Worm (Caenorhabditis elegans): ENCODE results near the gene lap-2.

DNA sequence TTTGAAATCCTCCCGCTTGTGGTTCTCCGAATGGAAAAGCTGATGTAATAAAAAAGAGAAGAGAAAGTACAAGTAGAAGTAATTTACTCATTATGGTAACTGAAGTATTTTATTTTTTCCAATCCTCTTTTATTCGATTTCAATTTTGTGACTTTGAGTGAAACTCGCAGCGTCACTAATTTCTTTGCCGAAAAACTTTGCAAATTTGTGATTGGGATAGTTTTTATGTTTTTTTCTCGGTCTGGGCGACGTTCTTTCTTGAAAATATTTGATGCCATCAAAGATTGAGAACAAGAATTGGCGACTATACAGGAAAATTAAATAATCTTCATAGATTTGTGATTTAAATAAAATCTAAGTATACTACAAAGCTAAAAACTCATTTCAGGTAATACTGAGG, 44.0 kb upstream of the lap-2 start, which contains the start of gene far-4:
- no peak for TF ChIP-seq sdz-38 (tag; optimal IDR thresholded peaks at IDR 0.05)
- no peak for TF ChIP-seq C06A6.2 (GFP tag; conservative IDR thresholded peaks at IDR 0.05)
- TF ChIP-seq madf-10 (tag; optimal IDR thresholded peaks at IDR 0.05), result no peak
- TF ChIP-seq snpc-4 (GFP tag; optimal IDR thresholded peaks at IDR 0.05), result no peak
- TF ChIP-seq snpc-4 (tag; optimal IDR thresholded peaks at IDR 0.05), result no peak
- no peak for TF ChIP-seq F52B5.7 (tag; optimal IDR thresholded peaks at IDR 0.05)

All from whole organism, young adult.